Worm (Caenorhabditis elegans) whole organism, late embryonic: Measurements from ENCODE around the gene twk-24.

Source experiments
- C08G9.2 ChIP-seq: sonication (generic microtip); optimal IDR thresholded peaks from 2 replicates; lab custom pipeline; 2016; ENCODE audit warnings: mild to moderate bottlenecking, missing genetic modification characterization, moderate library complexity, missing compliant biosample characterization
- C38D4.7 ChIP-seq: fragments of 200-800 bp; sonication (Bioruptor generic); optimal IDR thresholded peaks from 2 replicates; lab custom pipeline; 2018; ENCODE audit warnings: mild to moderate bottlenecking, missing genetic modification characterization, moderate library complexity, missing compliant biosample characterization
- K09A11.1 ChIP-seq: sonication (generic microtip); optimal IDR thresholded peaks from 2 replicates; lab custom pipeline; 2017; ENCODE audit warnings: antibody characterized with exemption, mild to moderate bottlenecking, missing genetic modification characterization, missing compliant biosample characterization; ENCODE audit not compliant: insufficient read depth
- ama-1 ChIP-seq: fragments of 150-350 bp; optimal IDR thresholded peaks from 2 replicates; lab custom pipeline; 2014
- ceh-2 ChIP-seq: sonication (generic microtip); optimal IDR thresholded peaks from 2 replicates; lab custom pipeline; 2016; ENCODE audit warnings: missing genotype, missing genetic modification characterization, missing compliant biosample characterization
- ceh-22 ChIP-seq: sonication (generic microtip); optimal IDR thresholded peaks from 2 replicates; lab custom pipeline; 2017; ENCODE audit warnings: missing biosample characterization, missing genetic modification characterization
- ceh-9 ChIP-seq: sonication (generic microtip); optimal IDR thresholded peaks from 2 replicates; lab custom pipeline; 2016; ENCODE audit warnings: mild to moderate bottlenecking, missing genetic modification characterization, inconsistent platforms, missing compliant biosample characterization
- che-1 ChIP-seq: sonication (generic microtip); optimal IDR thresholded peaks from 2 replicates; lab custom pipeline; 2016; ENCODE audit warnings: mild to moderate bottlenecking, missing genetic modification characterization, missing compliant biosample characterization
- elt-2 ChIP-seq: sonication (generic microtip); optimal IDR thresholded peaks from 2 replicates; lab custom pipeline; 2016; ENCODE audit warnings: missing genetic modification reagents, missing genetic modification characterization, missing compliant biosample characterization
- fkh-6 ChIP-seq: sonication (generic microtip); optimal IDR thresholded peaks from 2 replicates; lab custom pipeline; 2016; ENCODE audit warnings: missing genetic modification characterization, missing compliant biosample characterization
- gmeb-2 ChIP-seq: sonication (generic microtip); optimal IDR thresholded peaks from 2 replicates; lab custom pipeline; 2016; ENCODE audit warnings: missing genetic modification characterization, inconsistent platforms, missing compliant biosample characterization
- hlh-15 ChIP-seq: sonication (generic microtip); optimal IDR thresholded peaks from 2 replicates; lab custom pipeline; 2016; ENCODE audit warnings: missing genetic modification characterization, missing compliant biosample characterization
- hlh-30 ChIP-seq: sonication (generic microtip); optimal IDR thresholded peaks from 2 replicates; lab custom pipeline; 2017; ENCODE audit warnings: antibody characterized with exemption, missing genetic modification characterization, missing compliant biosample characterization; ENCODE audit not compliant: insufficient read depth
- hlh-8 ChIP-seq: sonication (generic microtip); optimal IDR thresholded peaks from 2 replicates; lab custom pipeline; 2016; ENCODE audit warnings: missing genotype, missing genetic modification characterization, missing compliant biosample characterization
- lim-6 ChIP-seq: sonication (generic microtip); optimal IDR thresholded peaks from 2 replicates; lab custom pipeline; 2016; ENCODE audit warnings: missing genetic modification characterization, missing compliant biosample characterization
- lin-11 ChIP-seq: fragments of 200-800 bp; sonication (Bioruptor generic); optimal IDR thresholded peaks from 2 replicates; lab custom pipeline; 2018; ENCODE audit warnings: mild to moderate bottlenecking, missing genetic modification characterization, missing compliant biosample characterization
- mec-3 ChIP-seq: sonication (generic microtip); optimal IDR thresholded peaks from 2 replicates; lab custom pipeline; 2016; ENCODE audit warnings: borderline replicate concordance, missing genetic modification characterization, missing compliant biosample characterization
- nfya-1 ChIP-seq: sonication (generic microtip); optimal IDR thresholded peaks from 2 replicates; lab custom pipeline; 2017; ENCODE audit warnings: missing genetic modification characterization, mild to moderate bottlenecking, missing compliant biosample characterization, antibody characterized with exemption, moderate library complexity
- nhr-11 ChIP-seq: fragments of 150-350 bp; optimal IDR thresholded peaks from 2 replicates; lab custom pipeline; 2014; ENCODE audit warnings: missing biosample characterization, missing genetic modification characterization
- npax-4 ChIP-seq: sonication (generic microtip); optimal IDR thresholded peaks from 2 replicates; lab custom pipeline; 2016; ENCODE audit warnings: missing genetic modification characterization, missing compliant biosample characterization
- pag-3 ChIP-seq: sonication (generic microtip); optimal IDR thresholded peaks from 2 replicates; lab custom pipeline; 2016; ENCODE audit warnings: missing compliant biosample characterization, missing genetic modification characterization, borderline replicate concordance
- pat-9 ChIP-seq: fragments of 200-800 bp; sonication (Bioruptor generic); optimal IDR thresholded peaks from 2 replicates; lab custom pipeline; 2018; ENCODE audit warnings: mild to moderate bottlenecking, missing genetic modification characterization, moderate library complexity, missing compliant biosample characterization
- pha-2 ChIP-seq: sonication (generic microtip); optimal IDR thresholded peaks from 2 replicates; lab custom pipeline; 2017; ENCODE audit warnings: mild to moderate bottlenecking, missing genetic modification characterization, missing compliant biosample characterization
- pros-1 ChIP-seq: fragments of 150-350 bp; optimal IDR thresholded peaks from 2 replicates; lab custom pipeline; 2014; ENCODE audit warnings: missing biosample characterization, missing genetic modification reagents, missing genetic modification characterization
- ref-2 ChIP-seq: sonication (generic microtip); optimal IDR thresholded peaks from 2 replicates; lab custom pipeline; 2016; ENCODE audit warnings: missing genetic modification characterization, missing compliant biosample characterization
- rnt-1 ChIP-seq: sonication (generic microtip); optimal IDR thresholded peaks from 2 replicates; lab custom pipeline; 2016; ENCODE audit warnings: missing genetic modification characterization, missing compliant biosample characterization
- sdc-2 ChIP-seq: sonication (generic microtip); optimal IDR thresholded peaks from 2 replicates; lab custom pipeline; 2016; ENCODE audit warnings: missing genotype, missing genetic modification characterization, missing compliant biosample characterization
- sox-4 ChIP-seq: sonication (generic microtip); optimal IDR thresholded peaks from 2 replicates; lab custom pipeline; 2017; ENCODE audit warnings: mild to moderate bottlenecking, missing genetic modification characterization, inconsistent platforms, missing compliant biosample characterization
- syd-9 ChIP-seq: sonication (generic microtip); optimal IDR thresholded peaks from 2 replicates; lab custom pipeline; 2016; ENCODE audit warnings: mild to moderate bottlenecking, missing genetic modification characterization, moderate library complexity, missing compliant biosample characterization
- unc-42 ChIP-seq: sonication (generic microtip); optimal IDR thresholded peaks from 2 replicates; lab custom pipeline; 2016; ENCODE audit warnings: missing genotype, missing genetic modification characterization, missing compliant biosample characterization
- unc-55 ChIP-seq: sonication (generic microtip); optimal IDR thresholded peaks from 2 replicates; lab custom pipeline; 2017; ENCODE audit warnings: missing biosample characterization, missing genetic modification reagents, missing genetic modification characterization
- unc-86 ChIP-seq: sonication (generic microtip); optimal IDR thresholded peaks from 2 replicates; lab custom pipeline; 2016; ENCODE audit warnings: missing genetic modification characterization, missing compliant biosample characterization
- zip-5 ChIP-seq: sonication (generic microtip); optimal IDR thresholded peaks from 2 replicates; lab custom pipeline; 2016; ENCODE audit warnings: missing genetic modification characterization, missing compliant biosample characterization
- ztf-16 ChIP-seq: sonication (generic microtip); optimal IDR thresholded peaks from 2 replicates; lab custom pipeline; 2017; ENCODE audit warnings: missing genetic modification characterization, missing compliant biosample characterization

twk-24 gene

DNA sequence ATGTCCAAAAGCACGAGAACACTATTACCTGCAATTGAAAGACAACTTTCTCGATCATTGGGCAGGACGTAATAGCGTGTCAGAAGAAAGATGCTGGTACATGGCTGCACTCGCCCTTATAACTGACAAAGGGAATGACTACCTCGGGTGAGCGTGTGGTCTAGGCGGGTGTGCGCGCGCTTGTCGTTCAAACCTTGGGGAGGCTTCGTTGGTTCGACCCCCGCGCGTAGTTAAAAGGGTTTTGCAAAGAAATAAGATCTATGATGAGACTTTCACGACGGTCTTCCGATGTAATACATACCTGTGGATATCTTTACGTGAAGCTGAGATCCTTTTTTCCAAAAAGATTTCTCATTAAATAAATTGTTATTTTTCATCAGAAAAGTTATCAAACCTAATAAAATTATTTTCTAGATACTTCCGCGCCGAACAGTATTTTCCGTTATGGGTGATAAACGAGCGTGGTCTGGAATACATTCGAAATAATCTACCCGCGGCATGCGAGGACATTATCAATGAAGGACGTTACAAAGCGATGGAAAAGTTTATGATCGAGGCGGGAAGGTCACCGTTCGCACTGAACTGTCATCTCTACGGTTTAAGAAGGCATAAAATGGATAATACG, 34.4 kb upstream of the twk-24 start (continued):
- peak; percentile 95 for TF ChIP-seq sdc-2 (tag; lab: Kevin White, UChicago)
- peak; percentile 99 for TF ChIP-seq npax-4 (tag; lab: Kevin White, UChicago)
- peak; percentile 99 for TF ChIP-seq pag-3 (tag; lab: Kevin White, UChicago)
- TF ChIP-seq mec-3, result peak; percentile 99
- TF ChIP-seq pros-1 (tag; lab: Kevin White, UChicago), result peak; percentile 99
- peak; percentile 98 for TF ChIP-seq C08G9.2 (tag; lab: Kevin White, UChicago)
- peak; percentile 100 for TF ChIP-seq pat-9
- peak; percentile 98 for TF ChIP-seq pha-2 (tag; lab: Kevin White, UChicago)
- peak; percentile 100 for TF ChIP-seq unc-86
- peak; percentile 98 for TF ChIP-seq hlh-8 (tag; lab: Kevin White, UChicago)
- TF ChIP-seq K09A11.1, result peak; percentile 98
- peak; percentile 100 for TF ChIP-seq ref-2 (tag; lab: Kevin White, UChicago)
- peak; percentile 99 for TF ChIP-seq lim-6
- TF ChIP-seq sox-4 (tag; lab: Kevin White, UChicago), result peak; percentile 100
- TF ChIP-seq rnt-1 (tag; lab: Kevin White, UChicago), result peak; percentile 99
- TF ChIP-seq che-1 (tag; lab: Kevin White, UChicago), result peak; percentile 99
- peak; percentile 93 for TF ChIP-seq nfya-1 (tag; lab: Kevin White, UChicago)

DNA sequence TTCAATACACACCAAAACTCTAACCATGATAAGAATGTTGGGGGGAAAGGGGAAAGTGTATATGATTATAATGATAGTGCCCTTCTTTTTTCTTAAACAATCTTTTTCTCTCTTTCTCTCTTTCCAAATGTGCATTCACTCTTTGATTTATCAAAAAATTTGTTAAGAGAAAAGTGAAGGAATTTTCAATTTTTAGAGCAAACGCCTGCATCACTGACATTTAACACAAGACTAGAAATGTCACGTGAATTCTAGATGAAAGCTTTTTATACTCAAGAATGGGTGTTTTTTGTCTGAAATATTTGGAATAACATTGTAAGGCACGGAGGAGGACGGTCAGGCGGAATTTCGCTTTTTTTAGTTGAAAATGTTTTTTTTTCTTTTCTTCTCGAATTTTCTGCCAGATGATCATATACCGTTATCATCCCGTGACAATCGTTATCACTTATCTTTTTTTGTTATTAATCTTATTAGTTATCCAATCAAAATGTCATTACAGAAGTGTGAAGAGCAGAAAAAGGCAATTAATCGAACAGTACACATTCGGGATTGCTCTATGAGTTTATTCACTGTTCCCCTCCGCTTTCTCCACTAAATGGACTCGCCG, 33.0 kb upstream of the twk-24 start, which contains the start of the genes frm-7 and F55C5.17:
Gene frm-7 (plus strand): TSS at position 500 of the 607 bp plus-strand sequence.
Gene F55C5.17 (plus strand): TSS at position 557 of the 607 bp plus-strand sequence.
- peak; percentile 57 for TF ChIP-seq elt-2 (tag; lab: Kevin White, UChicago)
- no peak for TF ChIP-seq C08G9.2 (tag; lab: Kevin White, UChicago)
- no peak for TF ChIP-seq fkh-6
- TF ChIP-seq rnt-1 (tag; lab: Kevin White, UChicago), result no peak
- TF ChIP-seq unc-55, result no peak
- TF ChIP-seq syd-9 (tag; lab: Kevin White, UChicago), result no peak
- no peak for TF ChIP-seq nhr-11
- peak; percentile 38 for TF ChIP-seq hlh-30 (tag; lab: Kevin White, UChicago)

DNA sequence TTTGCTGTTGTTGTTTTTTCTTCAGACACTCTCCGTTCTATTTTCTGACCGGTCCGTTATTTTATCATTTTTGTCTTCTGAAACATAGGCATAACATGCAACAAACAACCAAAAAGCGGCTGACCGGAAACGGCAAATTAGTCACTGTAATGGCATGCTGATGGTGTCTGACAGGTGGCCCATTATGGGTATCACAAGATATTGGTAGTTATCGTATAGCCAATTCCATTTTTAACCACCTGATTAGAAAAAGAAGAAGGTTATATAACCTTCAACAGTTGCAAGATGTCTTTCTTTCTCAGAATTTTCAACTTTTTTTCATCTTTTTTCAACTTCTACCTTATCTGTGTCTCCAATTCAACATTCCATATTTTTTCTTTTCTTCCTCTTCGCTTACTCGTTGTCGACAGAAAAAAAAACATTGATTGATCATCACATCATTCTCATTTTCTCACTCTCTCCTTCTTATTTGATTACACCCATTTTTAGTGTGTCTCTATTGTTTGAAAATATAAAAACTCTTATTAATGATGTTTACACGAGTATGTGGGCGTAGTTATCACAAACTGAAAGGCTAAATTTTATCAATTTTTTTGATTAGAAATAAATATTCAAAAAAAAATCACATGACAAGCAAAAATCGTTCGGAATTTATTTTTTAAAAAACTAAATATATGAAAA, 31.8 kb upstream of the twk-24 start:
- TF ChIP-seq pros-1 (tag; lab: Kevin White, UChicago), result no peak
- TF ChIP-seq ztf-16 (tag; lab: Kevin White, UChicago), result no peak
- TF ChIP-seq ama-1 (lab: Kevin White, UChicago), result no peak
- TF ChIP-seq pag-3 (tag; lab: Kevin White, UChicago), result no peak
- TF ChIP-seq ceh-22 (tag; lab: Kevin White, UChicago), result no peak
- TF ChIP-seq unc-42 (tag; lab: Kevin White, UChicago), result no peak
- TF ChIP-seq gmeb-2, result no peak
- TF ChIP-seq nhr-11, result no peak
- TF ChIP-seq C38D4.7 (GFP tag; lab: Kevin White, UChicago), result no peak
- no peak for TF ChIP-seq lin-11 (tag; lab: Kevin White, UChicago)
- TF ChIP-seq sdc-2 (tag; lab: Kevin White, UChicago), result no peak
- TF ChIP-seq zip-5 (tag; lab: Kevin White, UChicago), result no peak
- TF ChIP-seq pha-2 (tag; lab: Kevin White, UChicago), result no peak
- no peak for TF ChIP-seq ceh-9 (tag; lab: Kevin White, UChicago)
- TF ChIP-seq hlh-15, result no peak
- TF ChIP-seq ceh-2 (tag; lab: Kevin White, UChicago), result no peak
